Worm (Caenorhabditis elegans) whole organism, L4/young adult: ENCODE measurements around the gene F32H5.4.

Source experiments
- W03F9.2 ChIP-seq: fragments of 150-350 bp; optimal IDR thresholded peaks from 2 replicates; lab custom pipeline; 2014; ENCODE audit warnings: missing biosample characterization, missing genetic modification characterization
- dao-5 ChIP-seq: sonication (generic microtip); optimal IDR thresholded peaks from 2 replicates; lab custom pipeline; 2016; ENCODE audit warnings: missing genotype, missing genetic modification characterization, moderate library complexity, missing compliant biosample characterization
- him-1 ChIP-seq: sonication (generic microtip); optimal IDR thresholded peaks from 2 replicates; lab custom pipeline; 2016; ENCODE audit warnings: missing genotype, missing genetic modification reagents, missing genetic modification characterization, missing compliant biosample characterization

F32H5.4 gene

ce11 chrV:13360254-13360653 is at the start of gene F32H5.4:
Gene F32H5.4 (plus strand): TSS chrV:13360554.
- no peak for TF ChIP-seq dao-5 (tag; lab: Kevin White, UChicago)
- TF ChIP-seq him-1 (tag; lab: Kevin White, UChicago): no peak
- no peak for TF ChIP-seq W03F9.2 (tag; lab: Kevin White, UChicago)

- TF ChIP-seq him-1 (tag; lab: Kevin White, UChicago) (no peak), W03F9.2 (tag; lab: Kevin White, UChicago) (peak; percentile 52)
Measured at ce11 chrV:13312210-13312676, 48.1 kb upstream of the F32H5.4 start, which contains the start of gene nasp-2. Gene nasp-2 (minus strand): TSS chrV:13312260.

- TF ChIP-seq him-1 (tag; lab: Kevin White, UChicago) (no peak), W03F9.2 (tag; lab: Kevin White, UChicago) (peak; percentile 78), dao-5 (tag; lab: Kevin White, UChicago) (no peak)
Measured at ce11 chrV:13313045-13313623, 47.2 kb upstream of the F32H5.4 start, which contains the start of gene C50B6.3. Gene C50B6.3 (plus strand): TSS chrV:13313573.

- TF ChIP-seq him-1 (tag; lab: Kevin White, UChicago) (no peak), W03F9.2 (tag; lab: Kevin White, UChicago) (no peak), dao-5 (tag; lab: Kevin White, UChicago) (no peak)
Measured at ce11 chrV:13317911-13318502, 42.3 kb upstream of the F32H5.4 start, which contains the start of the genes col-161 and srh-18. Gene col-161 (minus strand): TSS chrV:13318011. Gene srh-18 (plus strand): TSS chrV:13318452.

ce11 chrV:13320676-13321075 is 39.7 kb upstream of the F32H5.4 start, which contains the start of gene srh-15:
Gene srh-15 (plus strand): TSS chrV:13320976.
- TF ChIP-seq W03F9.2 (tag; lab: Kevin White, UChicago) (no peak), him-1 (tag; lab: Kevin White, UChicago) (no peak), dao-5 (tag; lab: Kevin White, UChicago) (no peak)

- TF ChIP-seq W03F9.2 (tag; lab: Kevin White, UChicago): no peak
- TF ChIP-seq him-1 (tag; lab: Kevin White, UChicago): no peak
- no peak for TF ChIP-seq dao-5 (tag; lab: Kevin White, UChicago)
Measured at ce11 chrV:13324933-13325760, 35.2 kb upstream of the F32H5.4 start, which contains the start of gene C50B6.7. Gene C50B6.7 (minus strand): TSS chrV:13324983.

ce11 chrV:13327463-13327862 is 32.9 kb upstream of the F32H5.4 start, which contains the start of gene str-37:
Gene str-37 (plus strand): TSS chrV:13327763.
- TF ChIP-seq W03F9.2 (tag; lab: Kevin White, UChicago) (no peak), dao-5 (tag; lab: Kevin White, UChicago) (no peak), him-1 (tag; lab: Kevin White, UChicago) (no peak)

ce11 chrV:13330919-13331318 is 29.4 kb upstream of the F32H5.4 start, which contains the start of gene nhr-129:
Gene nhr-129 (minus strand): TSS chrV:13331019.
- TF ChIP-seq W03F9.2 (tag; lab: Kevin White, UChicago): no peak
- no peak for TF ChIP-seq him-1 (tag; lab: Kevin White, UChicago)
- TF ChIP-seq dao-5 (tag; lab: Kevin White, UChicago): no peak

ce11 chrV:13333386-13334180 is 26.8 kb upstream of the F32H5.4 start, which contains the start of gene nhr-168:
Gene nhr-168 (minus strand): TSS chrV:13333871.
- TF ChIP-seq W03F9.2 (tag; lab: Kevin White, UChicago) (no peak), him-1 (tag; lab: Kevin White, UChicago) (no peak), dao-5 (tag; lab: Kevin White, UChicago) (no peak)

- TF ChIP-seq dao-5 (tag; lab: Kevin White, UChicago): no peak
- no peak for TF ChIP-seq him-1 (tag; lab: Kevin White, UChicago)
- no peak for TF ChIP-seq W03F9.2 (tag; lab: Kevin White, UChicago)
Measured at ce11 chrV:13334447-13334846, 25.9 kb upstream of the F32H5.4 start.

- TF ChIP-seq dao-5 (tag; lab: Kevin White, UChicago): no peak
- TF ChIP-seq W03F9.2 (tag; lab: Kevin White, UChicago): no peak
- TF ChIP-seq him-1 (tag; lab: Kevin White, UChicago): no peak
Measured at ce11 chrV:13335883-13336419, 24.4 kb upstream of the F32H5.4 start, which contains the start of gene C50B6.9. Gene C50B6.9 (plus strand): TSS chrV:13336369.
